Fruit fly (Drosophila melanogaster): ENCODE results near the gene CG5342.
A peak's percentile ranks its signal among the peaks of the same experiment; 100 is the strongest.

CG5342 gene

DNA sequence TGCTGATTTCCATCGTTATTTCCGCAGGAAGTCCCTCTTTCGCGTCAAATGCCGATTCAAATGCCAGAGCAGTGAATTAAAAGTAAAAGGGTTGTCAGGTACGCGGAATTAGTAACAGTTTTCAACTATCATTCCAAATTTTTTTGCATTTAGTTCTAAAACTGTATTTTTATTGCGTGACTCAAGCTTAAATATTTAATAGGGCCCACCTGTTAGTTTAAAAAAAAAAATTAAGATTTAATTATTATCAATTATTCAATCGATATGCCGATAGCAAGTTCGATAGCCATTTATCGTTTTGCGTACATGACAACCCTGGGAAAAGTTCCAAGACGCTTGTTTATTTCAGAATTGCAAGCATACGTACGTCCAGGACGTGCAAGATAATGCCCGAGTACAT, 44.4 kb downstream of the CG5342 start, which contains the start of gene CG14711 (continued):
- TF ChIP-seq lov (optimal IDR thresholded peaks at IDR 0.05) = no peak
- TF ChIP-seq lov (GFP tag; IDR thresholded peaks at IDR 0.05) = peak; percentile 83; the same call in 2 of the 3 replicates
- TF ChIP-seq CG9797 (GFP tag; optimal IDR thresholded peaks at IDR 0.05) = peak; percentile 23
- TF ChIP-seq CG7839 (tag; optimal IDR thresholded peaks at IDR 0.05) = no peak
- TF ChIP-seq NC2β (GFP tag; optimal IDR thresholded peaks at IDR 0.05) = peak; percentile 50
- TF ChIP-seq CG5245 (GFP tag; optimal IDR thresholded peaks at IDR 0.05) = peak; percentile 78
- no peak for TF ChIP-seq pita (GFP tag; optimal IDR thresholded peaks at IDR 0.05)
- TF ChIP-seq caup (GFP tag; optimal IDR thresholded peaks at IDR 0.05; ENCODE audit: severe bottlenecking) = peak; percentile 83
- peak; percentile 44; the same call in 1 of the 2 replicates for TF ChIP-seq CG1024 (GFP tag; IDR thresholded peaks at IDR 0.05)
- peak; percentile 91 for TF ChIP-seq CoRest (tag; optimal IDR thresholded peaks at IDR 0.05)
- TF ChIP-seq nmo (GFP tag; optimal IDR thresholded peaks at IDR 0.05) = peak; percentile 90
- TF ChIP-seq so (GFP tag; IDR thresholded peaks at IDR 0.05) = peak; percentile 88; the same call in 2 of the 3 replicates
- peak in 1 of 2 experiments; percentile 91 for TF ChIP-seq bsh (GFP tag; optimal IDR thresholded peaks at IDR 0.05)
- TF ChIP-seq ara (GFP tag; IDR thresholded peaks at IDR 0.05) = peak; percentile 83
- TF ChIP-seq CG11456 (GFP tag; IDR thresholded peaks at IDR 0.05) = peak; percentile 85
- peak; percentile 82 for TF ChIP-seq Nf-YC (tag; optimal IDR thresholded peaks at IDR 0.05)
- TF ChIP-seq crp (GFP tag; optimal IDR thresholded peaks at IDR 0.05) = peak in 1 of 2 experiments; percentile 52
- peak; percentile 57 for TF ChIP-seq CrebB (tag; optimal IDR thresholded peaks at IDR 0.05)
- TF ChIP-seq CG13296 (GFP tag; optimal IDR thresholded peaks at IDR 0.05) = peak; percentile 85
- TF ChIP-seq CG15601 (tag; optimal IDR thresholded peaks at IDR 0.05) = peak; percentile 87
- peak; percentile 80 for TF ChIP-seq bcd (GFP tag; optimal IDR thresholded peaks at IDR 0.05)
- TF ChIP-seq CG12942 (GFP tag; optimal IDR thresholded peaks at IDR 0.05) = peak; percentile 86
- TF ChIP-seq CG2678 (tag; optimal IDR thresholded peaks at IDR 0.05) = no peak
- TF ChIP-seq tio (GFP tag; optimal IDR thresholded peaks at IDR 0.05) = no peak
- TF ChIP-seq sna (GFP tag; IDR thresholded peaks at IDR 0.05; ENCODE audit: partially characterized antibody) = peak; percentile 86; the same call in 1 of the 2 replicates
- peak; percentile 74 for TF ChIP-seq CG2202 (tag; optimal IDR thresholded peaks at IDR 0.05)
- TF ChIP-seq CG7786 (GFP tag; optimal IDR thresholded peaks at IDR 0.05) = peak; percentile 61
- TF ChIP-seq tx (GFP tag; optimal IDR thresholded peaks at IDR 0.05) = peak; percentile 36
- peak; percentile 86 for TF ChIP-seq CG17359 (tag; optimal IDR thresholded peaks at IDR 0.05)
- TF ChIP-seq wdn (GFP tag; IDR thresholded peaks at IDR 0.05) = peak; percentile 78
- no peak for TF ChIP-seq HLHmδ (GFP tag; optimal IDR thresholded peaks at IDR 0.05)
- TF ChIP-seq gcm2 (GFP tag; optimal IDR thresholded peaks at IDR 0.05) = peak; percentile 20
- TF ChIP-seq p53 (GFP tag; optimal IDR thresholded peaks at IDR 0.05) = no peak
- peak; percentile 97 for TF ChIP-seq Ets65A (GFP tag)
- peak; percentile 73 for TF ChIP-seq bbx (GFP tag; IDR thresholded peaks at IDR 0.05; ENCODE audit: partially characterized antibody)
- TF ChIP-seq CG13775 (GFP tag; optimal IDR thresholded peaks at IDR 0.05) = peak; percentile 92
- peak; percentile 80 for TF ChIP-seq BtbVII (GFP tag; optimal IDR thresholded peaks at IDR 0.05)
- no peak for TF ChIP-seq prd (optimal IDR thresholded peaks at IDR 0.05)
- TF ChIP-seq prd (GFP tag; IDR thresholded peaks at IDR 0.05) = peak; percentile 85
- peak; percentile 76 for TF ChIP-seq lbe (GFP tag; optimal IDR thresholded peaks at IDR 0.05)
- peak; percentile 62 for TF ChIP-seq CG3407 (GFP tag; optimal IDR thresholded peaks at IDR 0.05)
- no peak for TF ChIP-seq Dip2 (GFP tag; IDR thresholded peaks at IDR 0.05)
- no peak for TF ChIP-seq sr (GFP tag; IDR thresholded peaks at IDR 0.05)
- no peak for TF ChIP-seq h (optimal IDR thresholded peaks at IDR 0.05)
- TF ChIP-seq Ravus (GFP tag; IDR thresholded peaks at IDR 0.05) = no peak
- TF ChIP-seq HLH54F (GFP tag; optimal IDR thresholded peaks at IDR 0.05) = peak; percentile 61
- TF ChIP-seq fd96Cb (tag; optimal IDR thresholded peaks at IDR 0.05) = peak; percentile 74
- peak; percentile 6 for TF ChIP-seq en (GFP tag; optimal IDR thresholded peaks at IDR 0.05)
- peak; percentile 77 for TF ChIP-seq Dref (GFP tag; IDR thresholded peaks at IDR 0.05)
- TF ChIP-seq CG8478 (optimal IDR thresholded peaks at IDR 0.05) = no peak
- no peak for TF ChIP-seq Gsc (GFP tag; IDR thresholded peaks at IDR 0.05)
- TF ChIP-seq gce (GFP tag; IDR thresholded peaks at IDR 0.05) = peak; percentile 74; the same call in 1 of the 3 replicates

Data from whole organism, embryonic.